Worm (Caenorhabditis elegans): ENCODE measurements around the gene mutd-1.

DNA sequence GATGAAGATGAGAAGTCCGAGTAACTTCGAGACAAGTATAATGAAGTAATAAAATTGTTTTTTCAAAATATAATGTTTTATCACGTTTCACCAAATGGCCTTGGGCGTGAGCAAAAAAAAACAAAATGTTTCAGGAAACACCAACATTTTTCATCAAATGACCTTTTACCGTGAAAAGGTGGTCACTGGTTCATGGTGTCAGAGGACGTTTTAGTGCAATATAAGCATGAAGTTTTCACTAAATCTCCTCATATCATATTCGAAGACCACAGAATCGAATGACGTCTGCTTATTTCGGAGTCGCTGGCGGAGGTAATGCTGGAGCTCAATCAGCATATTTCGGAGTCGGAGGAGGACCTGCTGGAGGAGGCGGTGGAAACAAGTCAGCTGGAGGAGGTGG is 22.5 kb downstream of the mutd-1 start, which contains the start of the genes ZC477.7 and ssq-3:
- no peak for TF ChIP-seq him-1 (tag; optimal IDR thresholded peaks at IDR 0.05)
- no peak for TF ChIP-seq dao-5 (tag; optimal IDR thresholded peaks at IDR 0.05)

Measured in whole organism, L4/young adult.